Worm (Caenorhabditis elegans): ENCODE measurements around the gene Y50D7A.13.

The Y50D7A.13 gene

DNA sequence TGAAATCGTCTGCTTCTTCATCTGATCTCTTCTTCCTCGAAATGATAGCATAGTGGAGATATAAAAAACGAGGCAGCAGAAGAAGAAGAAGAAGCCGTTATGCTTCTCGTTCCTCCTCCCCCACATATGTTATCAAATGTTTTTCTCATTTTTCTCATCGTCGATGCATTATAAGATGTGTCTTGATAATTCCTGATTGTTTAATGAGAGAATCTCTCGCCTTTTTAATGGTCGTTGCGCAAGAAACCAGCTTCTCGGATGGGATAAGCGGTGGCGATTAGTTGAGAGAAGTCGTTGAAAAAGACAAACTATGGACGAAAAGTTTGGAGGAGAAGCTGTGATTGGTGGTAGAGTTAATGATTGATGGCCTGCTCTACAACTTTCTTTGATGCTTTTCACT lies at the start of gene Y50D7A.13:
Y50D7A.13 (minus strand) TSS at position 101 of the 400 bp plus-strand sequence.
- TF ChIP-seq unc-86 (tag; optimal IDR thresholded peaks at IDR 0.05) = no peak
- TF ChIP-seq K02D7.2 (tag; optimal IDR thresholded peaks at IDR 0.05) = no peak
- no peak for TF ChIP-seq T23F11.4 (GFP tag; optimal IDR thresholded peaks at IDR 0.05)
- no peak for TF ChIP-seq dmd-4 (tag; optimal IDR thresholded peaks at IDR 0.05; ENCODE audit: borderline replicate concordance)
- TF ChIP-seq ceh-34 (tag; optimal IDR thresholded peaks at IDR 0.05) = no peak
- no peak for TF ChIP-seq pag-3 (tag; optimal IDR thresholded peaks at IDR 0.05; ENCODE audit: borderline replicate concordance)
- TF ChIP-seq F13H6.1 (tag; optimal IDR thresholded peaks at IDR 0.05) = no peak
- no peak for TF ChIP-seq ztf-16 (tag; optimal IDR thresholded peaks at IDR 0.05)
- TF ChIP-seq fkh-6 (tag; optimal IDR thresholded peaks at IDR 0.05) = no peak
- TF ChIP-seq hlh-8 (tag; optimal IDR thresholded peaks at IDR 0.05) = no peak
- no peak for TF ChIP-seq tbx-2 (tag; optimal IDR thresholded peaks at IDR 0.05)
- no peak for TF ChIP-seq gmeb-2 (tag; optimal IDR thresholded peaks at IDR 0.05)
- no peak for TF ChIP-seq ceh-2 (tag; optimal IDR thresholded peaks at IDR 0.05)
- no peak for TF ChIP-seq fax-1 (tag; optimal IDR thresholded peaks at IDR 0.05)
- TF ChIP-seq che-1 (tag; optimal IDR thresholded peaks at IDR 0.05) = no peak
- no peak for TF ChIP-seq tbx-7 (tag; optimal IDR thresholded peaks at IDR 0.05)
- TF ChIP-seq lin-11 (tag; optimal IDR thresholded peaks at IDR 0.05) = no peak
- no peak for TF ChIP-seq ceh-45 (GFP tag; IDR thresholded peaks at IDR 0.05)

ce11 chrIII:343346-344220 lies 49.2 kb upstream of the Y50D7A.13 start:
- TF ChIP-seq unc-55 (GFP tag; optimal IDR thresholded peaks at IDR 0.05) (no peak), sox-2 (GFP tag; IDR thresholded peaks at IDR 0.05) (no peak), T23F11.4 (GFP tag; optimal IDR thresholded peaks at IDR 0.05) (peak; percentile 18), nfya-1 (tag; optimal IDR thresholded peaks at IDR 0.05) (peak; percentile 26), ttx-3 (tag; optimal IDR thresholded peaks at IDR 0.05) (no peak), ref-2 (tag; optimal IDR thresholded peaks at IDR 0.05) (peak; percentile 27), unc-86 (tag; optimal IDR thresholded peaks at IDR 0.05) (no peak), madf-2 (tag; optimal IDR thresholded peaks at IDR 0.05) (peak; percentile 19), unc-42 (tag; optimal IDR thresholded peaks at IDR 0.05) (peak; percentile 5), hlh-6 (tag; optimal IDR thresholded peaks at IDR 0.05) (no peak), sox-4 (tag; optimal IDR thresholded peaks at IDR 0.05) (no peak), ceh-24 (tag; optimal IDR thresholded peaks at IDR 0.05) (no peak), fkh-10 (GFP tag; optimal IDR thresholded peaks at IDR 0.05) (no peak), lin-11 (tag; optimal IDR thresholded peaks at IDR 0.05) (no peak), pat-9 (tag; optimal IDR thresholded peaks at IDR 0.05) (no peak), pha-4 (tag; optimal IDR thresholded peaks at IDR 0.05) (no peak), ama-1 (optimal IDR thresholded peaks at IDR 0.05) (peak; percentile 65), ceh-14 (tag; optimal IDR thresholded peaks at IDR 0.05) (peak; percentile 30), ceh-48 (tag; optimal IDR thresholded peaks at IDR 0.05) (peak; percentile 12)

- TF ChIP-seq pax-1 (tag; optimal IDR thresholded peaks at IDR 0.05) (no peak), sdc-2 (tag; optimal IDR thresholded peaks at IDR 0.05) (no peak), hlh-8 (tag; optimal IDR thresholded peaks at IDR 0.05) (no peak), pqm-1 (tag; optimal IDR thresholded peaks at IDR 0.05) (no peak), hlh-13 (GFP tag; optimal IDR thresholded peaks at IDR 0.05) (no peak)
These were observed 48.6 kb upstream of the Y50D7A.13 start, which contains the start of gene Y50D7A.8 for ce11 chrIII:343141-343345. Gene Y50D7A.8, minus strand, starts transcription at chrIII:343241.

ce11 chrIII:315160-315559 lies 20.7 kb upstream of the Y50D7A.13 start, which contains the start of gene Y50D7A.10:
Gene Y50D7A.10, plus strand, starts transcription at chrIII:315460.
- no peak for TF ChIP-seq lin-11 (tag; optimal IDR thresholded peaks at IDR 0.05)
- no peak for TF ChIP-seq pha-4 (tag; optimal IDR thresholded peaks at IDR 0.05)
- no peak for TF ChIP-seq ceh-18 (tag; optimal IDR thresholded peaks at IDR 0.05)
- TF ChIP-seq sox-4 (tag; optimal IDR thresholded peaks at IDR 0.05) = no peak
- TF ChIP-seq ceh-34 (tag; optimal IDR thresholded peaks at IDR 0.05) = no peak
- TF ChIP-seq K09A11.1 (tag; optimal IDR thresholded peaks at IDR 0.05; ENCODE audit: insufficient read depth) = no peak
- TF ChIP-seq dve-1 (tag; optimal IDR thresholded peaks at IDR 0.05) = no peak
- TF ChIP-seq mec-3 (tag; optimal IDR thresholded peaks at IDR 0.05; ENCODE audit: borderline replicate concordance) = no peak
- TF ChIP-seq hlh-30 (tag; optimal IDR thresholded peaks at IDR 0.05; ENCODE audit: insufficient read depth) = no peak
- TF ChIP-seq odd-2 (tag; optimal IDR thresholded peaks at IDR 0.05) = no peak
- TF ChIP-seq lim-6 (tag; optimal IDR thresholded peaks at IDR 0.05) = no peak
- no peak for TF ChIP-seq ztf-16 (tag; optimal IDR thresholded peaks at IDR 0.05)
- TF ChIP-seq ceh-19 (GFP tag; optimal IDR thresholded peaks at IDR 0.05) = no peak
- TF ChIP-seq ceh-45 (GFP tag; IDR thresholded peaks at IDR 0.05) = no peak
- no peak for TF ChIP-seq pax-1 (tag; optimal IDR thresholded peaks at IDR 0.05)
- TF ChIP-seq tbx-2 (tag; optimal IDR thresholded peaks at IDR 0.05) = no peak
- no peak for TF ChIP-seq C08G9.2 (tag; optimal IDR thresholded peaks at IDR 0.05)

Measured in whole organism, late embryonic.